Worm (Caenorhabditis elegans): ENCODE data around the gene R05G6.1.

- TF ChIP-seq pha-4 (tag; optimal IDR thresholded peaks at IDR 0.05) (peak; percentile 65), ztf-4 (tag; optimal IDR thresholded peaks at IDR 0.05) (no peak)
These were observed 26.5 kb upstream of the R05G6.1 start for ce11 chrIV:7505866-7506488.
